Worm (Caenorhabditis elegans) whole organism, mixed stage, embryonic: ENCODE measurements around the gene T01E8.1.

ENCODE experiments used
- ceh-43 ChIP-seq: fragments of 200-800 bp; sonication (Bioruptor generic); optimal IDR thresholded peaks from 2 replicates; lab custom pipeline; 2018; ENCODE audit warnings: mild to moderate bottlenecking, missing genetic modification characterization, moderate library complexity, missing compliant biosample characterization
- mep-1 ChIP-seq: fragments of 150-350 bp; optimal IDR thresholded peaks from 2 replicates; lab custom pipeline; 2017; ENCODE audit warnings: missing biosample characterization, missing genetic modification reagents, missing genetic modification characterization, inconsistent platforms

DNA sequence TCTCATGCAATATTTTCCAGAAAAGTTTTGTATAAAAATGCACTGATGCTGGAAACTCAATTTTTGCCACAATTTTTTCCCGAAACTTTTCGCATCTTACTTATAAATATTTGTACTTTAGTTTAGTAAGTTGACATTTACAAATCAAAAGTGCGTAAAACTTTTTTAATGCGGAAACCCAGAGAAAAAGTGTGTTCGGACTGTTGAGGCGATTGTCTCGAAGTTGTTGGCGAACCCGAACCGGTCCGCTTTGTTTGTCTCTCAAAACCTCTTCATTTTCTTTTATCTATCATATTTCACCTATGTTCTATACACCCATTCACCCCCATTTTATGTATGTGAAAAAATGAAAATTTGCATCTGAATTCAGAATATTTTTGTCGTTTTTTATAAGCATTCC, 14.1 kb downstream of the T01E8.1 start:
- no peak for TF ChIP-seq ceh-43
- TF ChIP-seq mep-1 (tag; lab: Kevin White, UChicago), result no peak
